Fruit fly (Drosophila melanogaster) whole organism, prepupa: Measurements from ENCODE around the gene Octbeta1R.

ENCODE experiments used
- CG8632 ChIP-seq: fragments of 200-800 bp; sonication (Bioruptor generic); optimal IDR thresholded peaks from 3 replicates; lab custom pipeline; 2016; ENCODE audit warnings: missing biosample characterization, missing genetic modification characterization
- Eip93F ChIP-seq: fragments of 200-800 bp; sonication (Bioruptor generic); optimal IDR thresholded peaks from 2 replicates; lab custom pipeline; 2016; ENCODE audit warnings: missing biosample characterization, mild to moderate bottlenecking, missing genetic modification characterization
- Lpt ChIP-seq: fragments of 200-800 bp; sonication (Bioruptor generic); optimal IDR thresholded peaks from 3 replicates; lab custom pipeline; 2016; ENCODE audit warnings: missing biosample characterization, missing genetic modification characterization

DNA sequence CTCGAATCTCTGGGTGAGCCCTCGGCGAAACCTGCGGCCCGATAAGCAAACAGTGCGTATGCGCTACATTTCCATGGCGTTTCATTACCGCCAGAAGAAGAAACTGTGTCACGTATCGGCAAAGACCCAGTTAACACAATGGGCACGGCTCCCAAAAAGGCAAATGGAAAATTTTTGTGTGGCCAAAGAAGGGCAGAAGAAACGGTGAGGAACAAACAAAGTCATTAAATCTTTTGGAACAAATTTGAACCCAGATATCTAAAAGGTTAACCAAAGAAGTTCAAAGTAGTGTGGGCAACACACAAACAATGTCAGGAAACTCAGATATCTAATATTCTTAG, 28.0 kb downstream of the Octbeta1R start:
- TF ChIP-seq Eip93F (GFP tag; lab: Kevin White, UChicago) (no peak), CG8632 (GFP tag; lab: Kevin White, UChicago) (no peak), Lpt (GFP tag; lab: Kevin White, UChicago) (no peak)
